Worm (Caenorhabditis elegans): ENCODE measurements around the gene eif-2Bgamma.

The eif-2Bgamma gene

ce11 chrII:6926488-6926887 is 41.0 kb downstream of the eif-2Bgamma start (continued):
- TF ChIP-seq akir-1 (GFP tag; optimal IDR thresholded peaks at IDR 0.05) (no peak), snpc-4 (GFP tag; optimal IDR thresholded peaks at IDR 0.05) (no peak), snpc-4 (tag; optimal IDR thresholded peaks at IDR 0.05) (peak in 3 of 4 experiments; percentile 11 to 54 (median 23)), somi-1 (GFP tag; optimal IDR thresholded peaks at IDR 0.05) (no peak), aptf-3 (GFP tag; IDR thresholded peaks at IDR 0.05) (no peak), lir-1 (GFP tag; conservative IDR thresholded peaks at IDR 0.05) (0 out of 2 replicates have a peak, but pooled peaks have one; percentile 40), mes-4 (tag; optimal IDR thresholded peaks at IDR 0.05) (no peak), T07F8.4 (tag; optimal IDR thresholded peaks at IDR 0.05) (no peak), nfya-2 (GFP tag; IDR thresholded peaks at IDR 0.05) (no peak), ama-1 (optimal IDR thresholded peaks at IDR 0.05) (no peak), ama-1 (GFP tag; optimal IDR thresholded peaks at IDR 0.05) (no peak), hlh-26 (GFP tag; conservative IDR thresholded peaks at IDR 0.05) (no peak), lin-54 (GFP tag; optimal IDR thresholded peaks at IDR 0.05) (peak; percentile 41), sdz-38 (tag; optimal IDR thresholded peaks at IDR 0.05) (no peak), F55B11.4 (tag; optimal IDR thresholded peaks at IDR 0.05; ENCODE audit: borderline replicate concordance, insufficient read depth) (no peak), nhr-27 (tag; optimal IDR thresholded peaks at IDR 0.05) (no peak), die-1 (tag; optimal IDR thresholded peaks at IDR 0.05) (no peak), attf-5 (GFP tag; optimal IDR thresholded peaks at IDR 0.05) (peak; percentile 73), tbx-9 (tag; optimal IDR thresholded peaks at IDR 0.05; ENCODE audit: borderline replicate concordance) (no peak), let-526 (GFP tag; IDR thresholded peaks at IDR 0.05) (no peak), nhr-80 (tag; optimal IDR thresholded peaks at IDR 0.05) (peak; percentile 95), pbrm-1 (GFP tag; IDR thresholded peaks at IDR 0.05) (peak; percentile 39; the same call in 1 of the 2 replicates), efl-1 (GFP tag; optimal IDR thresholded peaks at IDR 0.05) (no peak), hlh-12 (tag; optimal IDR thresholded peaks at IDR 0.05) (no peak), ceh-58 (GFP tag; IDR thresholded peaks at IDR 0.05) (no peak), dpl-1 (GFP tag; optimal IDR thresholded peaks at IDR 0.05) (no peak), hmg-1.2 (GFP tag; IDR thresholded peaks at IDR 0.05) (peak; percentile 89), rcor-1 (GFP tag; IDR thresholded peaks at IDR 0.05) (0 out of 2 replicates have a peak, but pooled peaks have one; percentile 30), B0019.2 (GFP tag; conservative IDR thresholded peaks at IDR 0.05) (no peak), mxl-1 (tag; optimal IDR thresholded peaks at IDR 0.05) (no peak), zfh-2 (GFP tag; conservative IDR thresholded peaks at IDR 0.05) (no peak; the same call in 1 of the 2 replicates), ztf-22 (GFP tag; optimal IDR thresholded peaks at IDR 0.05) (peak; percentile 32), ztf-25 (GFP tag; IDR thresholded peaks at IDR 0.05) (no peak), chd-7 (tag; optimal IDR thresholded peaks at IDR 0.05) (no peak), Y79H2A.3 (GFP tag; conservative IDR thresholded peaks at IDR 0.05) (no peak), ceh-79 (tag; optimal IDR thresholded peaks at IDR 0.05) (no peak), sea-2 (GFP tag; IDR thresholded peaks at IDR 0.05) (no peak), snpc-1.1 (tag; optimal IDR thresholded peaks at IDR 0.05; ENCODE audit: insufficient read depth) (no peak), ekl-4 (GFP tag; IDR thresholded peaks at IDR 0.05) (no peak), snpc-1.3 (tag; optimal IDR thresholded peaks at IDR 0.05; ENCODE audit: insufficient read depth) (no peak), unc-62 (GFP tag; optimal IDR thresholded peaks at IDR 0.05) (no peak), ztf-6 (GFP tag; IDR thresholded peaks at IDR 0.05) (no peak), ceh-27 (GFP tag; optimal IDR thresholded peaks at IDR 0.05) (peak; percentile 45), nhr-120 (GFP tag; IDR thresholded peaks at IDR 0.05) (no peak), ccch-3 (GFP tag; optimal IDR thresholded peaks at IDR 0.05) (no peak), lin-40 (tag; optimal IDR thresholded peaks at IDR 0.05) (peak; percentile 74), K12H6.12 (tag; optimal IDR thresholded peaks at IDR 0.05) (peak; percentile 66), lin-26 (GFP tag; IDR thresholded peaks at IDR 0.05) (no peak), repo-1 (tag; optimal IDR thresholded peaks at IDR 0.05) (no peak), ZK185.1 (tag; optimal IDR thresholded peaks at IDR 0.05; ENCODE audit: poor library complexity, severe bottlenecking) (peak; percentile 8)

Measured in whole organism, young adult.